Fruit fly (Drosophila melanogaster) whole organism, wandering third instar larva: Measurements from ENCODE around the gene CG2712.

ENCODE experiments used
- Abd-B ChIP-seq: fragments of >200 bp; optimal IDR thresholded peaks from 2 replicates; lab custom pipeline; 2017; ENCODE audit warnings: missing biosample characterization, missing genetic modification characterization
- CG32264 ChIP-seq: fragments of 200-800 bp; sonication (Bioruptor generic); optimal IDR thresholded peaks from 2 replicates; lab custom pipeline; 2016; ENCODE audit warnings: missing biosample characterization, missing genetic modification characterization
- CG9705 ChIP-seq: fragments of 200-800 bp; sonication (Bioruptor generic); optimal IDR thresholded peaks from 2 replicates; lab custom pipeline; 2018; ENCODE audit warnings: missing biosample characterization, mild to moderate bottlenecking, missing genetic modification characterization
- CrebA ChIP-seq: fragments of 200-800 bp; sonication (Bioruptor generic); optimal IDR thresholded peaks from 2 replicates; lab custom pipeline; 2016; ENCODE audit warnings: missing biosample characterization, mild to moderate bottlenecking, missing genetic modification characterization, borderline replicate concordance
- Dif ChIP-seq: fragments of 200-275, 200-300 bp; sonication (Bioruptor generic); optimal IDR thresholded peaks from 2 replicates; lab custom pipeline; 2018; ENCODE audit warnings: missing biosample characterization, missing genetic modification characterization; ENCODE audit not compliant: partially characterized antibody
- GATAd ChIP-seq: sonication (Bioruptor generic); optimal IDR thresholded peaks from 2 replicates; lab custom pipeline; 2016; ENCODE audit warnings: missing biosample characterization, missing genetic modification characterization
- HLH106 ChIP-seq: fragments of 200-800 bp; optimal IDR thresholded peaks from 3 replicates; lab custom pipeline; 2019; ENCODE audit warnings: missing biosample characterization, mild to moderate bottlenecking, missing genetic modification characterization, moderate library complexity
- Hnf4 ChIP-seq: fragments of 200-800 bp; sonication (Bioruptor generic); optimal IDR thresholded peaks from 2 replicates; lab custom pipeline; 2016; ENCODE audit warnings: missing biosample characterization, mild to moderate bottlenecking, missing genetic modification characterization
- Hr78 ChIP-seq: fragments of >200 bp; optimal IDR thresholded peaks from 2 replicates; lab custom pipeline; 2017; ENCODE audit warnings: missing biosample characterization, missing genetic modification characterization
- Hr83 ChIP-seq: fragments of 200-300 bp; sonication (Bioruptor generic); optimal IDR thresholded peaks from 2 replicates; lab custom pipeline; 2016; ENCODE audit warnings: missing biosample characterization, mild to moderate bottlenecking, missing genetic modification characterization, moderate library complexity; ENCODE audit not compliant: poor library complexity, severe bottlenecking
- Jra ChIP-seq: sonication (Bioruptor generic); optimal IDR thresholded peaks from 2 replicates; lab custom pipeline; 2016; ENCODE audit warnings: missing biosample characterization, missing genetic modification characterization
- Mio ChIP-seq: sonication (Bioruptor generic); optimal IDR thresholded peaks from 2 replicates; lab custom pipeline; 2016; ENCODE audit warnings: missing biosample characterization, missing genetic modification characterization
- Myc ChIP-seq: fragments of >200 bp; optimal IDR thresholded peaks from 2 replicates; lab custom pipeline; 2017
- N ChIP-seq: fragments of >200 bp; optimal IDR thresholded peaks from 2 replicates; lab custom pipeline; 2018; ENCODE audit warnings: missing biosample characterization, missing external identifiers, missing genetic modification characterization
- Vsx2 ChIP-seq: fragments of 200-300, 225-300 bp; sonication (Bioruptor generic); optimal IDR thresholded peaks from 2 replicates; lab custom pipeline; 2018; ENCODE audit warnings: missing biosample characterization, missing genetic modification characterization; ENCODE audit not compliant: partially characterized antibody
- br ChIP-seq: fragments of 200-800 bp; sonication (Bioruptor generic); optimal IDR thresholded peaks from 2 replicates; lab custom pipeline; 2016; ENCODE audit warnings: missing biosample characterization, missing genetic modification characterization
- brk ChIP-seq: fragments of 200-800 bp; sonication (Bioruptor generic); optimal IDR thresholded peaks from 2 replicates; lab custom pipeline; 2016; ENCODE audit warnings: missing biosample characterization, mild to moderate bottlenecking, missing genetic modification characterization
- dl ChIP-seq, 2 experiments: fragments of 175-275, 200-275 bp in 1 of 2; fragments of 200-275 bp in 1 of 2; sonication (Bioruptor generic); optimal IDR thresholded peaks; lab custom pipeline; 2018; ENCODE audit warnings: mild to moderate bottlenecking in 2 of 2, missing biosample characterization in 2 of 2, missing genetic modification characterization in 2 of 2, moderate library complexity in 2 of 2; ENCODE audit not compliant: partially characterized antibody in 2 of 2, insufficient read depth in 1 of 2
- dmrt93B ChIP-seq: fragments of 200-800 bp; sonication (Bioruptor generic); optimal IDR thresholded peaks from 2 replicates; lab custom pipeline; 2018; ENCODE audit warnings: missing biosample characterization, mild to moderate bottlenecking, missing genetic modification characterization
- dsf ChIP-seq: sonication (Bioruptor generic); optimal IDR thresholded peaks from 2 replicates; lab custom pipeline; 2016; ENCODE audit warnings: missing biosample characterization, missing genetic modification characterization, borderline replicate concordance
- foxo ChIP-seq, 2 experiments: fragments of 200-800 bp; sonication (Bioruptor generic); optimal IDR thresholded peaks; 2 replicates in 1 of 2; 3 replicates in 1 of 2; lab custom pipeline; 2016 to 2017; ENCODE audit warnings: missing biosample characterization in 2 of 2, missing genetic modification characterization in 2 of 2
- fru ChIP-seq: fragments of 200-800 bp; sonication (Bioruptor generic); optimal IDR thresholded peaks from 3 replicates; lab custom pipeline; 2016; ENCODE audit warnings: missing biosample characterization, mild to moderate bottlenecking, missing genetic modification characterization
- h ChIP-seq: fragments of 200-800 bp; sonication (Bioruptor generic); optimal IDR thresholded peaks from 3 replicates; lab custom pipeline; 2016; ENCODE audit warnings: missing biosample characterization, mild to moderate bottlenecking, missing genetic modification characterization
- jim ChIP-seq: fragments of 175-275, 200-325 bp; sonication (Bioruptor generic); optimal IDR thresholded peaks from 2 replicates; lab custom pipeline; 2016; ENCODE audit warnings: missing biosample characterization, mild to moderate bottlenecking, missing genetic modification characterization
- lola ChIP-seq: fragments of >200 bp; optimal IDR thresholded peaks from 2 replicates; lab custom pipeline; 2017; ENCODE audit warnings: missing biosample characterization, missing genetic modification characterization
- pan ChIP-seq: fragments of >200 bp; optimal IDR thresholded peaks from 2 replicates; lab custom pipeline; 2017
- psq ChIP-seq: fragments of 200-800 bp; sonication (Bioruptor generic); optimal IDR thresholded peaks from 3 replicates; lab custom pipeline; 2017; ENCODE audit warnings: missing biosample characterization, mild to moderate bottlenecking, missing genetic modification characterization, moderate library complexity
- rgr ChIP-seq: fragments of 200-800 bp; sonication (Bioruptor generic); optimal IDR thresholded peaks from 3 replicates; lab custom pipeline; 2016; ENCODE audit warnings: missing biosample characterization, mild to moderate bottlenecking, missing genetic modification characterization
- sage ChIP-seq: fragments of 200-800 bp; sonication (Bioruptor generic); optimal IDR thresholded peaks from 2 replicates; lab custom pipeline; 2016; ENCODE audit warnings: missing biosample characterization, mild to moderate bottlenecking, missing genetic modification characterization
- sv ChIP-seq: fragments of 200-800 bp; sonication (Bioruptor generic); optimal IDR thresholded peaks from 3 replicates; lab custom pipeline; 2016; ENCODE audit warnings: missing biosample characterization, missing genetic modification characterization
- tai ChIP-seq: sonication (Bioruptor generic); optimal IDR thresholded peaks from 2 replicates; lab custom pipeline; 2016; ENCODE audit warnings: missing biosample characterization, missing genetic modification characterization
- usp ChIP-seq: fragments of >200 bp; optimal IDR thresholded peaks from 2 replicates; lab custom pipeline; 2017; ENCODE audit warnings: missing biosample characterization, missing genetic modification characterization
- woc ChIP-seq: sonication (Bioruptor generic); optimal IDR thresholded peaks from 2 replicates; lab custom pipeline; 2016; ENCODE audit warnings: missing biosample characterization, mild to moderate bottlenecking, missing genetic modification characterization

The CG2712 gene

DNA sequence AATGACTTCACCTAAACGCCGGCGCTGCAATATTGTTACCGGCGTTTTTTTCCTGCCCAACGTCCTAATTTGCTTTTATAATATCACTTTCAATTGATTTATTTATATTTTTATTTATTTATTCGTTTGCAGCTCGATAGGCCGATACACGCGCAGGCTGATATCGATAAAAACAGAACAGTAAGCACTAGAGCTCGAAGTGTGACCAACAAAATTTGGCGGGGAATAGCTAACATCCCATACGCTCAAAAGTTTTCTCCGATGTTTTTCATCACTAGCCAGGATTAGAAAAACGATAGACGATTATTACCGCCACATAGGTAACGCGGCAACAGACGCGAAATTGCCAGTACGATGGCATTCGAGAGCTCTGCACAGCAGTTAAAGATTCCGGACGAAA lies 18.5 kb upstream of the CG2712 start, which contains the start of the genes CG2685 and CG2694:
CG2685 (minus strand) TSS at position 185 of the 400 bp plus-strand sequence.
CG2694 (plus strand) TSS at position 304 of the 400 bp plus-strand sequence.
- TF ChIP-seq pan (lab: Kevin White, UChicago): no peak
- peak in 1 of 2 experiments; percentile 10 for TF ChIP-seq foxo (GFP tag; optimal IDR thresholded peaks at IDR 0.05; lab: Kevin White, UChicago)
- TF ChIP-seq rgr: peak; percentile 9
- TF ChIP-seq Myc: peak; percentile 24

- TF ChIP-seq woc (no peak), sage (no peak), lola (no peak), Hnf4 (GFP tag; lab: Kevin White, UChicago) (no peak), Mio (GFP tag; lab: Kevin White, UChicago) (no peak), fru (GFP tag; lab: Kevin White, UChicago) (no peak), CG32264 (GFP tag; lab: Kevin White, UChicago) (no peak), dl (GFP tag; optimal IDR thresholded peaks at IDR 0.05; lab: Kevin White, UChicago; ENCODE audit: insufficient read depth in 1 of 2, partially characterized antibody in 2 of 2) (no peak), rgr (no peak), HLH106 (tag; lab: Kevin White, UChicago) (peak; percentile 14), Vsx2 (GFP tag; lab: Kevin White, UChicago) (peak; percentile 96), br (GFP tag; lab: Kevin White, UChicago) (no peak), usp (no peak), h (GFP tag; lab: Kevin White, UChicago) (no peak), Dif (GFP tag; lab: Kevin White, UChicago) (peak; percentile 84), Hr78 (no peak), dsf (GFP tag; lab: Kevin White, UChicago) (no peak), dmrt93B (GFP tag; lab: Kevin White, UChicago) (no peak), jim (GFP tag; lab: Kevin White, UChicago) (no peak), CG9705 (no peak), brk (no peak), GATAd (GFP tag; lab: Kevin White, UChicago) (no peak)
Observed at dm6 chrX:2714730-2715129, 17.5 kb upstream of the CG2712 start.

dm6 chrX:2720122-2720521 lies 12.1 kb upstream of the CG2712 start, which contains the start of gene CG2701:
CG2701 (minus strand) TSS chrX:2720327.
- no peak for TF ChIP-seq dsf (GFP tag; lab: Kevin White, UChicago)
- TF ChIP-seq Abd-B (GFP tag; lab: Kevin White, UChicago): no peak
- no peak for TF ChIP-seq Hnf4 (GFP tag; lab: Kevin White, UChicago)
- TF ChIP-seq Hr83 (GFP tag; lab: Kevin White, UChicago): peak; percentile 42
- TF ChIP-seq tai (GFP tag; lab: Kevin White, UChicago): no peak

dm6 chrX:2726420-2726819 lies 5.8 kb upstream of the CG2712 start, which contains the start of gene vilya:
vilya (plus strand) TSS chrX:2726678.
- TF ChIP-seq Jra (GFP tag; lab: Kevin White, UChicago): no peak
- no peak for TF ChIP-seq Vsx2 (GFP tag; lab: Kevin White, UChicago)
- TF ChIP-seq br (GFP tag; lab: Kevin White, UChicago): no peak
- no peak for TF ChIP-seq Dif (GFP tag; lab: Kevin White, UChicago)
- no peak for TF ChIP-seq Abd-B (GFP tag; lab: Kevin White, UChicago)
- TF ChIP-seq HLH106 (tag; lab: Kevin White, UChicago): no peak
- TF ChIP-seq Hnf4 (GFP tag; lab: Kevin White, UChicago): no peak
- TF ChIP-seq jim (GFP tag; lab: Kevin White, UChicago): no peak
- no peak for TF ChIP-seq dl (GFP tag; optimal IDR thresholded peaks at IDR 0.05; lab: Kevin White, UChicago; ENCODE audit: insufficient read depth in 1 of 2, partially characterized antibody in 2 of 2)
- no peak for TF ChIP-seq GATAd (GFP tag; lab: Kevin White, UChicago)
- no peak for TF ChIP-seq Hr78
- TF ChIP-seq brk: no peak
- TF ChIP-seq CG9705: no peak
- TF ChIP-seq CrebA (GFP tag; lab: Kevin White, UChicago): no peak

DNA sequence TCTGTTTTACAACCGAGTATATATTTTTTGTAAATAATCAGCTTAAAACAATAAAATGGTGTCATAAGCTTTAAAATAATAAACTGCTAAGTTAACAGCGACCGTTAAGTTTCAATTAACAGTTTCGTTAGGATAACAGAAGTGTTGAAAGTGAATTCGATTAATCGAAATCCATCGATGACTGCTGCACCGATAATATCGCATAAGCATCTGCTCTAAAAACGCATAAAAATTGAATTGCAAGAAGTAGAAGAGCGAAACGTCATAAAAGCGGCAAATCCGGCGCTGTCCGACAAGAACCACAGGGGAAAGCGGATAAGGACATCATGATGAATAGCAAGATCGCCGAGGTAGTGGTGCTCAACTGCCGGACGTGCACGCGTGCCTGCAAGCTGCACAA lies 4.8 kb upstream of the CG2712 start, which contains the start of gene dwg:
dwg (plus strand) TSS at position 193 of the 400 bp plus-strand sequence.
- no peak for TF ChIP-seq dsf (GFP tag; lab: Kevin White, UChicago)
- TF ChIP-seq h (GFP tag; lab: Kevin White, UChicago): no peak
- no peak for TF ChIP-seq brk
- no peak for TF ChIP-seq CrebA (GFP tag; lab: Kevin White, UChicago)
- no peak for TF ChIP-seq sv (GFP tag; lab: Kevin White, UChicago)
- no peak for TF ChIP-seq foxo (GFP tag; optimal IDR thresholded peaks at IDR 0.05; lab: Kevin White, UChicago)
- TF ChIP-seq N (GFP tag; lab: Kevin White, UChicago): no peak
- TF ChIP-seq CG9705: no peak
- no peak for TF ChIP-seq tai (GFP tag; lab: Kevin White, UChicago)
- no peak for TF ChIP-seq Myc
- TF ChIP-seq fru (GFP tag; lab: Kevin White, UChicago): no peak
- TF ChIP-seq psq (GFP tag; lab: Kevin White, UChicago): no peak
- TF ChIP-seq Abd-B (GFP tag; lab: Kevin White, UChicago): no peak
- no peak for TF ChIP-seq rgr
- no peak for TF ChIP-seq Hr78
